Worm (Caenorhabditis elegans) whole organism, L4 larva: Measurements from ENCODE around the gene D1044.1.
A peak's percentile ranks its signal among the peaks of the same experiment; 100 is the strongest.

Source experiments
- F26F4.8 ChIP-seq: fragments of 200-800 bp; sonication (Bioruptor generic); conservative IDR thresholded peaks from 2 replicates; pipeline ENCODE4 v1.3.6; 2022; ENCODE audit warnings: missing genetic modification characterization, missing compliant biosample characterization
- F37D6.2 ChIP-seq: sonication (generic microtip); optimal IDR thresholded peaks from 2 replicates; lab custom pipeline; 2016; ENCODE audit warnings: mild to moderate bottlenecking, missing genetic modification characterization, missing compliant biosample characterization
- F49E8.2 ChIP-seq: sonication (generic microtip); optimal IDR thresholded peaks from 2 replicates; lab custom pipeline; 2016; ENCODE audit warnings: missing compliant biosample characterization, mild to moderate bottlenecking, missing genetic modification characterization, borderline replicate concordance
- R02D3.7 ChIP-seq: fragments of 150-350 bp; sonication (generic microtip); optimal IDR thresholded peaks from 3 replicates; lab custom pipeline; 2014; ENCODE audit warnings: missing biosample characterization, missing genetic modification characterization
- T20F7.1 ChIP-seq: fragments of 200-800 bp; sonication (Bioruptor generic); optimal IDR thresholded peaks from 2 replicates; lab custom pipeline; 2018; ENCODE audit warnings: mild to moderate bottlenecking, missing genetic modification characterization, missing compliant biosample characterization
- aha-1 ChIP-seq: fragments of 150-350 bp; peaks from one replicate; lab custom pipeline; 2014; ENCODE audit warnings: missing biosample characterization, missing genetic modification characterization
- aly-2 ChIP-seq: sonication (generic microtip); optimal IDR thresholded peaks from 2 replicates; lab custom pipeline; 2018; ENCODE audit warnings: missing biosample characterization, missing genetic modification characterization
- ceh-20 ChIP-seq: fragments of 200-800 bp; sonication (Bioruptor generic); IDR thresholded peaks from 2 replicates; pipeline ENCODE4 v1.3.6; 2022; ENCODE audit warnings: missing genetic modification reagents, missing genetic modification characterization, missing compliant biosample characterization
- ceh-28 ChIP-seq: fragments of 150-350 bp; optimal IDR thresholded peaks from 2 replicates; lab custom pipeline; 2014; ENCODE audit warnings: missing biosample characterization, missing genetic modification reagents, missing genetic modification characterization
- ceh-62 ChIP-seq: sonication (generic microtip); optimal IDR thresholded peaks from 2 replicates; lab custom pipeline; 2017; ENCODE audit warnings: missing biosample characterization, missing genetic modification characterization
- ceh-82 ChIP-seq: sonication (generic microtip); optimal IDR thresholded peaks from 2 replicates; lab custom pipeline; 2017; ENCODE audit warnings: missing biosample characterization, missing genetic modification characterization
- daf-19 ChIP-seq: fragments of 200-800 bp; sonication (Bioruptor generic); conservative IDR thresholded peaks from 2 replicates; pipeline ENCODE4 v1.3.6; 2022; ENCODE audit warnings: missing genetic modification characterization, missing compliant biosample characterization
- dmd-6 ChIP-seq: fragments of 200-800 bp; sonication (Bioruptor generic); IDR thresholded peaks from 2 replicates; pipeline ENCODE4 v1.3.6; 2022; ENCODE audit warnings: missing genetic modification reagents, missing genetic modification characterization, missing compliant biosample characterization
- duxl-1 ChIP-seq: sonication (generic microtip); optimal IDR thresholded peaks from 2 replicates; lab custom pipeline; 2016; ENCODE audit warnings: mild to moderate bottlenecking, missing genetic modification characterization, moderate library complexity, missing compliant biosample characterization; ENCODE audit not compliant: poor library complexity
- dve-1 ChIP-seq: sonication (generic microtip); optimal IDR thresholded peaks from 2 replicates; lab custom pipeline; 2017; ENCODE audit warnings: antibody characterized with exemption, mild to moderate bottlenecking, missing genetic modification characterization, missing compliant biosample characterization; ENCODE audit not compliant: insufficient read depth
- egl-27 ChIP-seq: sonication (generic microtip); optimal IDR thresholded peaks from 3 replicates; lab custom pipeline; 2017; ENCODE audit warnings: missing biosample characterization, missing genetic modification reagents, missing genetic modification characterization
- fkh-10 ChIP-seq: fragments of 150-350 bp; optimal IDR thresholded peaks from 2 replicates; lab custom pipeline; 2014; ENCODE audit warnings: missing biosample characterization, missing genetic modification reagents, missing genetic modification characterization
- fos-1 ChIP-seq: fragments of 150-350 bp; optimal IDR thresholded peaks from 2 replicates; lab custom pipeline; 2014; ENCODE audit warnings: missing biosample characterization, missing genetic modification characterization
- gei-8 ChIP-seq: fragments of 200-800 bp; sonication (Bioruptor generic); optimal IDR thresholded peaks from 2 replicates; lab custom pipeline; 2018; ENCODE audit warnings: mild to moderate bottlenecking, missing genetic modification characterization, missing compliant biosample characterization
- hlh-30 ChIP-seq: sonication (generic microtip); optimal IDR thresholded peaks from 2 replicates; lab custom pipeline; 2017; ENCODE audit warnings: antibody characterized with exemption, mild to moderate bottlenecking, missing genetic modification characterization, missing compliant biosample characterization; ENCODE audit not compliant: insufficient read depth
- jun-1 ChIP-seq: fragments of 150-350 bp; optimal IDR thresholded peaks from 2 replicates; lab custom pipeline; 2014; ENCODE audit warnings: missing biosample characterization, missing genetic modification reagents, missing genetic modification characterization
- lin-1 ChIP-seq: fragments of 200-800 bp; sonication (Bioruptor generic); IDR thresholded peaks from 2 replicates; pipeline ENCODE4 v1.3.6; 2022; ENCODE audit warnings: missing genetic modification reagents, missing genetic modification characterization, missing compliant biosample characterization
- lin-13 ChIP-seq: fragments of 150-350 bp; optimal IDR thresholded peaks from 2 replicates; lab custom pipeline; 2014; ENCODE audit warnings: missing biosample characterization, missing genetic modification reagents, missing genetic modification characterization
- lin-29 ChIP-seq: fragments of 200-800 bp; sonication (Bioruptor generic); IDR thresholded peaks from 2 replicates; pipeline ENCODE4 v1.3.6; 2022; ENCODE audit warnings: missing genetic modification reagents, missing genetic modification characterization, missing compliant biosample characterization
- lin-38 ChIP-seq: fragments of 200-800 bp; sonication (Bioruptor generic); IDR thresholded peaks from 2 replicates; pipeline ENCODE4 v1.3.6; 2022; ENCODE audit warnings: missing genetic modification reagents, missing genetic modification characterization, missing compliant biosample characterization
- lsy-2 ChIP-seq, 2 experiments: fragments of 150-350 bp in 1 of 2; sonication (generic microtip) in 1 of 2; optimal IDR thresholded peaks; 2 replicates each; lab custom pipeline; 2014 to 2017; ENCODE audit warnings: missing biosample characterization in 2 of 2, missing genetic modification characterization in 2 of 2
- madf-9 ChIP-seq: fragments of 200-800 bp; sonication (Bioruptor generic); conservative IDR thresholded peaks from 2 replicates; pipeline ENCODE4 v1.3.6; 2022; ENCODE audit warnings: missing genetic modification reagents, missing genetic modification characterization, missing compliant biosample characterization
- mdl-1 ChIP-seq, 2 experiments: fragments of 150-350 bp in 1 of 2; sonication (generic microtip) in 1 of 2; optimal IDR thresholded peaks; 2 replicates each; lab custom pipeline; 2014 to 2017; ENCODE audit warnings: missing biosample characterization in 2 of 2, missing genetic modification characterization in 2 of 2
- mep-1 ChIP-seq: fragments of 150-350 bp; sonication (generic microtip); optimal IDR thresholded peaks from 3 replicates; lab custom pipeline; 2014; ENCODE audit warnings: missing biosample characterization, missing genetic modification characterization
- mes-2 ChIP-seq: sonication (generic microtip); optimal IDR thresholded peaks from 2 replicates; lab custom pipeline; 2016; ENCODE audit warnings: missing genotype, mild to moderate bottlenecking, missing genetic modification characterization, missing compliant biosample characterization; ENCODE audit not compliant: poor library complexity, severe bottlenecking
- nhr-237 ChIP-seq: sonication (generic microtip); optimal IDR thresholded peaks from 2 replicates; lab custom pipeline; 2017; ENCODE audit warnings: missing biosample characterization, missing genetic modification characterization
- nhr-25 ChIP-seq: sonication (generic microtip); optimal IDR thresholded peaks from 2 replicates; lab custom pipeline; 2017; ENCODE audit warnings: missing genetic modification characterization, mild to moderate bottlenecking, missing compliant biosample characterization, antibody characterized with exemption, moderate library complexity, borderline replicate concordance; ENCODE audit not compliant: insufficient read depth
- nhr-28 ChIP-seq: fragments of 150-350 bp; optimal IDR thresholded peaks from 2 replicates; lab custom pipeline; 2014; ENCODE audit warnings: missing biosample characterization, missing genetic modification characterization
- nhr-42 ChIP-seq: fragments of 200-800 bp; sonication (Bioruptor generic); IDR thresholded peaks from 2 replicates; pipeline ENCODE4 v1.3.6; 2022; ENCODE audit warnings: missing genetic modification characterization, missing compliant biosample characterization
- nhr-6 ChIP-seq: fragments of 150-350 bp; optimal IDR thresholded peaks from 2 replicates; lab custom pipeline; 2014; ENCODE audit warnings: missing biosample characterization, missing genetic modification characterization
- nhr-77 ChIP-seq: fragments of 150-350 bp; optimal IDR thresholded peaks from 2 replicates; lab custom pipeline; 2014; ENCODE audit warnings: missing biosample characterization, missing genetic modification characterization
- pha-4 ChIP-seq, 2 experiments: fragments of 150-350 bp in 1 of 2; fragments of 200-800 bp in 1 of 2; sonication (Bioruptor generic) in 1 of 2; IDR thresholded peaks in 1 of 2; optimal IDR thresholded peaks in 1 of 2; 2 replicates each; pipeline versions ENCODE4 v1.3.6 to Lab custom; 2014 to 2022; ENCODE audit warnings: missing genetic modification characterization in 2 of 2, missing genetic modification reagents in 2 of 2, missing biosample characterization in 1 of 2, missing compliant biosample characterization in 1 of 2
- saeg-2 ChIP-seq: fragments of 200-800 bp; sonication (Bioruptor generic); IDR thresholded peaks from 2 replicates; pipeline ENCODE4 v1.3.6; 2022; ENCODE audit warnings: missing genetic modification reagents, missing genetic modification characterization, missing compliant biosample characterization
- sdz-12 ChIP-seq: fragments of 200-800 bp; sonication (Bioruptor generic); optimal IDR thresholded peaks from 2 replicates; lab custom pipeline; 2018; ENCODE audit warnings: mild to moderate bottlenecking, missing genetic modification characterization, missing compliant biosample characterization
- set-16 ChIP-seq: fragments of 200-800 bp; sonication (Bioruptor generic); IDR thresholded peaks from 2 replicates; pipeline ENCODE4 v1.3.6; 2022; ENCODE audit warnings: missing genetic modification reagents, missing genetic modification characterization, missing compliant biosample characterization
- snpc-4 ChIP-seq: fragments of 150-350 bp; optimal IDR thresholded peaks from 2 replicates; lab custom pipeline; 2014; ENCODE audit warnings: missing biosample characterization, missing genetic modification characterization
- spr-1 ChIP-seq: sonication (generic microtip); optimal IDR thresholded peaks from 2 replicates; lab custom pipeline; 2016; ENCODE audit warnings: mild to moderate bottlenecking, missing genetic modification characterization, missing compliant biosample characterization
- tra-1 ChIP-seq: fragments of 200-800 bp; sonication (Bioruptor generic); IDR thresholded peaks from 2 replicates; pipeline ENCODE4 v1.3.6; 2022; ENCODE audit warnings: missing genetic modification reagents, missing genetic modification characterization, missing compliant biosample characterization
- unc-130 ChIP-seq: sonication (generic microtip); optimal IDR thresholded peaks from 2 replicates; lab custom pipeline; 2016; ENCODE audit warnings: missing genetic modification reagents, missing genetic modification characterization, missing compliant biosample characterization
- unc-39 ChIP-seq: sonication (generic microtip); optimal IDR thresholded peaks from 2 replicates; lab custom pipeline; 2017; ENCODE audit warnings: missing biosample characterization, missing genetic modification characterization
- unc-62 ChIP-seq, 3 experiments: fragments of 150-350 bp in 1 of 3; sonication (generic microtip); optimal IDR thresholded peaks in 2 of 3; peaks in 1 of 3; 1 replicate in 1 of 3; 2 replicates in 2 of 3; lab custom pipeline; 2014 to 2017; ENCODE audit warnings: missing biosample characterization in 3 of 3, missing genetic modification characterization in 3 of 3, missing genetic modification reagents in 3 of 3, missing genotype in 1 of 3
- vab-7 ChIP-seq: fragments of 200-800 bp; sonication (Bioruptor generic); IDR thresholded peaks from 2 replicates; pipeline ENCODE4 v1.3.6; 2022; ENCODE audit warnings: missing genetic modification reagents, missing genetic modification characterization, missing compliant biosample characterization
- zfp-3 ChIP-seq: fragments of 200-800 bp; sonication (Bioruptor generic); conservative IDR thresholded peaks from 2 replicates; pipeline ENCODE4 v1.3.6; 2022; ENCODE audit warnings: missing genetic modification reagents, missing genetic modification characterization, missing compliant biosample characterization
- zip-2 ChIP-seq: fragments of 150-350 bp; optimal IDR thresholded peaks from 2 replicates; lab custom pipeline; 2014; ENCODE audit warnings: missing biosample characterization, missing genetic modification characterization

The D1044.1 gene

DNA sequence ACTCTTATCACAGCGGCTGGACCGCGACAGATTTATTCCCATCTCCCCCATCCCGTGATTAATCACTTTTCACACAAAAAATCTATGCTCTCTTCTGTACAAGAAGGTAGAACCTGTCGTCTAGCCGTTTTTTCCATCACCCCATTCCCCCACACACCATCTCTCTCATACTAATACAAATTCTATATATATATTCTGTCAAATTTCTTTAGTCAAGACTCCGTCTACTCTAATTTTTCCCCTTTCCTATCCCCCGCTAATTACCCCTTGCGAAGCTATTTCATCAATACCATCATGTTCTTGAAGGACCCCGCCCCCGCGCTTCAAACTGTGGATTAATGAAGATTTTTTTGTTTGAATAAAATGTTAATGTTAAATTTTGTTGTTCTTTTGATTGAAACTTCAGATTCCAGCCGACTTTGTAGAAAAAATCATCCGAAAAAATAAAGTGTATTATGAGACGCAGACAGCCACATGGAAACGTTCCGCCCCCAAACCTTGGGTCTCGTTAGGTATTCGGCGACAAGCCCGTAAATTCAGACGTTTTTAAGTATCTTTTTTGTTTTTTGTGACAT is 38.0 kb upstream of the D1044.1 start (continued):
- TF ChIP-seq mes-2 (tag; lab: Kevin White, UChicago) (peak; percentile 32), lin-38 (GFP tag; lab: Robert Waterston, UW) (no peak; the same call in 1 of the 2 replicates), F37D6.2 (tag; lab: Kevin White, UChicago) (no peak), lsy-2 (tag; optimal IDR thresholded peaks at IDR 0.05; lab: Kevin White, UChicago) (peak in 1 of 2 experiments; percentile 52), vab-7 (GFP tag; lab: Robert Waterston, UW) (no peak), nhr-77 (tag; lab: Kevin White, UChicago) (no peak), duxl-1 (tag; lab: Kevin White, UChicago) (no peak), fos-1 (tag; lab: Kevin White, UChicago) (no peak), unc-130 (GFP tag; lab: Kevin White, UChicago) (no peak), pha-4 (GFP tag; IDR thresholded peaks at IDR 0.05; lab: Robert Waterston, UW) (no peak), pha-4 (tag; optimal IDR thresholded peaks at IDR 0.05; lab: Kevin White, UChicago) (no peak), nhr-6 (no peak), nhr-28 (tag; lab: Kevin White, UChicago) (no peak), nhr-237 (tag; lab: Kevin White, UChicago) (no peak), ceh-62 (tag; lab: Kevin White, UChicago) (no peak), madf-9 (GFP tag; lab: Robert Waterston, UW) (no peak), mep-1 (tag; lab: Kevin White, UChicago) (peak; percentile 11), ceh-28 (tag; lab: Kevin White, UChicago) (no peak), unc-39 (tag; lab: Kevin White, UChicago) (no peak), saeg-2 (0 out of 2 replicates have a peak, but pooled peaks have one; percentile 11), unc-62 (GFP tag; optimal IDR thresholded peaks at IDR 0.05 in 1 of 2; lab: Kevin White, UChicago) (no peak), unc-62 (tag; optimal IDR thresholded peaks at IDR 0.05; lab: Kevin White, UChicago) (no peak), snpc-4 (no peak), lin-29 (GFP tag; lab: Robert Waterston, UW) (no peak), gei-8 (no peak), lin-1 (GFP tag; lab: Robert Waterston, UW) (no peak), F26F4.8 (GFP tag; lab: Robert Waterston, UW) (no peak), daf-19 (GFP tag; lab: Robert Waterston, UW) (no peak), mdl-1 (tag; optimal IDR thresholded peaks at IDR 0.05; lab: Kevin White, UChicago) (peak in 1 of 2 experiments; percentile 18), tra-1 (GFP tag; lab: Robert Waterston, UW) (0 out of 2 replicates have a peak, but pooled peaks have one; percentile 51), T20F7.1 (peak; percentile 67), nhr-25 (tag; lab: Kevin White, UChicago) (no peak), ceh-20 (GFP tag; lab: Robert Waterston, UW) (no peak), dve-1 (tag; lab: Kevin White, UChicago) (no peak), aha-1 (peak; percentile 99), egl-27 (no peak), dmd-6 (GFP tag; lab: Robert Waterston, UW) (peak; percentile 7; the same call in 1 of the 2 replicates), jun-1 (tag; lab: Kevin White, UChicago) (no peak), fkh-10 (GFP tag; lab: Kevin White, UChicago) (no peak), spr-1 (tag; lab: Kevin White, UChicago) (no peak), zip-2 (tag; lab: Kevin White, UChicago) (no peak), lin-13 (GFP tag; lab: Kevin White, UChicago) (peak; percentile 61), hlh-30 (peak; percentile 44), aly-2 (tag; lab: Kevin White, UChicago) (no peak), sdz-12 (GFP tag; lab: Kevin White, UChicago) (peak; percentile 10), F49E8.2 (tag; lab: Kevin White, UChicago) (no peak), R02D3.7 (tag; lab: Kevin White, UChicago) (no peak), zfp-3 (peak; percentile 88; the same call in 1 of the 2 replicates), nhr-42 (GFP tag; lab: Robert Waterston, UW) (peak; percentile 27; the same call in 1 of the 2 replicates), ceh-82 (tag; lab: Kevin White, UChicago) (no peak), set-16 (GFP tag; lab: Robert Waterston, UW) (no peak)
